Worm (Caenorhabditis elegans): ENCODE results near the gene acc-3.

Gene acc-3

DNA sequence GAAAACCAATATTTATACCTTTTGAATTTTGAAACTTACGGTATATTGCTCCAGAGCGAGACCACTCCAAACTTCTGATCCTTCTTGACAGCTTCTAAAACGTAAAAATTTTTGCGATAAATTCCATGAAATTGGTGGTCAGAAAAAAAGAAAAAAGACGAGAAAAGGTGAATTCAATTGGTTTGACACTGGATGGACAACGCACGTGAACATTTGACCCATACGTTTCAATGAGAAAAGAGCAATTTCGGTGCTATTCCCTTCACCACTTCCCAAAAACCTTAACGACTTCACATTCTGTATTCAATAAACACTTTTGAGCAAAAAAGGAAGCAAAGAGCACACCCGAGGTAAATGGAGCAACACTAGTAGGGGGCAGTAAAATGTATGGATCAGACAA lies at the start of gene acc-3:
Gene acc-3, minus strand, starts transcription at position 101 of the 400 bp plus-strand sequence.
- TF ChIP-seq hmbx-1 (tag; optimal IDR thresholded peaks at IDR 0.05) = no peak
- no peak for TF ChIP-seq flt-1 (GFP tag; IDR thresholded peaks at IDR 0.05)
- TF ChIP-seq ama-1 (optimal IDR thresholded peaks at IDR 0.05) = no peak
- TF ChIP-seq ceh-13 (GFP tag; optimal IDR thresholded peaks at IDR 0.05) = no peak
- TF ChIP-seq aly-1 (tag; optimal IDR thresholded peaks at IDR 0.05) = no peak
- TF ChIP-seq F13C5.2 (tag; optimal IDR thresholded peaks at IDR 0.05) = no peak
- TF ChIP-seq ets-7 (tag; optimal IDR thresholded peaks at IDR 0.05) = no peak
- no peak for TF ChIP-seq tbx-11 (GFP tag; IDR thresholded peaks at IDR 0.05)
- TF ChIP-seq tra-4 (tag; optimal IDR thresholded peaks at IDR 0.05) = no peak
- no peak for TF ChIP-seq sea-1 (GFP tag; conservative IDR thresholded peaks at IDR 0.05)
- no peak for TF ChIP-seq B0310.2 (tag; optimal IDR thresholded peaks at IDR 0.05)
- TF ChIP-seq ceh-36 (tag; optimal IDR thresholded peaks at IDR 0.05) = no peak

DNA sequence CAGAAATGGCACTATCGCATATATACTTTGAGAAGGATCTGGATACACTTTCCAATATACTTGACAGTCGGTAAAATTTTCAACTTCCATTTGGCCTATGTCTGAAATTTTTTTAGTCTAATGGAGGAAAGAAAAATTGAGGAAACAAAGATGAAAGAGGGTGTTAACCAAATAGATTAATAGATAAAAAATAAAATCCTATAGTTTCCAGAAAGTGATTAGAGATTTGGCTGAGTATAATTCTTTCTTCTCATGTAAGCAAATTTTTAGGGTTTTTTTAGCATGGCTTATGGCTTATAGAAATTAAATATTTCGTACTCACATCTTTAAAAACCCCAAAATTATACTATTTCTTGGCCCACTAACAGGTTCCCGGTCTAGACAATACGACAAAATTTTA lies 42.6 kb upstream of the acc-3 start, which contains the start of gene npr-1:
Gene npr-1, minus strand, starts transcription at position 101 of the 400 bp plus-strand sequence.
- TF ChIP-seq F13C5.2 (tag; optimal IDR thresholded peaks at IDR 0.05) = no peak

- TF ChIP-seq tbx-37 (GFP tag; conservative IDR thresholded peaks at IDR 0.05) = no peak
- TF ChIP-seq pes-1 (GFP tag; IDR thresholded peaks at IDR 0.05) = no peak
- TF ChIP-seq ama-1 (optimal IDR thresholded peaks at IDR 0.05) = no peak
- TF ChIP-seq hmbx-1 (tag; optimal IDR thresholded peaks at IDR 0.05) = no peak
- TF ChIP-seq ets-7 (tag; optimal IDR thresholded peaks at IDR 0.05) = no peak
- TF ChIP-seq tbx-11 (GFP tag; IDR thresholded peaks at IDR 0.05) = no peak
- no peak for TF ChIP-seq F13C5.2 (tag; optimal IDR thresholded peaks at IDR 0.05)
- no peak for TF ChIP-seq ceh-36 (tag; optimal IDR thresholded peaks at IDR 0.05)
- TF ChIP-seq ceh-13 (GFP tag; optimal IDR thresholded peaks at IDR 0.05) = no peak
- no peak for TF ChIP-seq hnd-1 (tag; optimal IDR thresholded peaks at IDR 0.05)
- TF ChIP-seq flt-1 (GFP tag; IDR thresholded peaks at IDR 0.05) = no peak
- TF ChIP-seq B0310.2 (tag; optimal IDR thresholded peaks at IDR 0.05) = no peak
- no peak for TF ChIP-seq scrt-1 (GFP tag; IDR thresholded peaks at IDR 0.05)
- TF ChIP-seq sea-1 (GFP tag; conservative IDR thresholded peaks at IDR 0.05) = no peak
These were observed 34.3 kb upstream of the acc-3 start, which contains the start of gene mls-2 for ce11 chrX:4761540-4761939. mls-2 (minus strand) TSS chrX:4761640.

- TF ChIP-seq hmg-4 (GFP tag; optimal IDR thresholded peaks at IDR 0.05) (no peak), B0310.2 (tag; optimal IDR thresholded peaks at IDR 0.05) (no peak), tbx-11 (GFP tag; IDR thresholded peaks at IDR 0.05) (no peak), hnd-1 (tag; optimal IDR thresholded peaks at IDR 0.05) (no peak), hmbx-1 (tag; optimal IDR thresholded peaks at IDR 0.05) (no peak), tra-4 (tag; optimal IDR thresholded peaks at IDR 0.05) (no peak), scrt-1 (GFP tag; IDR thresholded peaks at IDR 0.05) (no peak), tbx-37 (GFP tag; conservative IDR thresholded peaks at IDR 0.05) (no peak), ceh-36 (tag; optimal IDR thresholded peaks at IDR 0.05) (no peak), ceh-13 (GFP tag; optimal IDR thresholded peaks at IDR 0.05) (no peak), sea-1 (GFP tag; conservative IDR thresholded peaks at IDR 0.05) (no peak), flt-1 (GFP tag; IDR thresholded peaks at IDR 0.05) (no peak), pes-1 (GFP tag; IDR thresholded peaks at IDR 0.05) (no peak), aly-1 (tag; optimal IDR thresholded peaks at IDR 0.05) (no peak)
These were observed 32.4 kb upstream of the acc-3 start for ce11 chrX:4759718-4760117.

DNA sequence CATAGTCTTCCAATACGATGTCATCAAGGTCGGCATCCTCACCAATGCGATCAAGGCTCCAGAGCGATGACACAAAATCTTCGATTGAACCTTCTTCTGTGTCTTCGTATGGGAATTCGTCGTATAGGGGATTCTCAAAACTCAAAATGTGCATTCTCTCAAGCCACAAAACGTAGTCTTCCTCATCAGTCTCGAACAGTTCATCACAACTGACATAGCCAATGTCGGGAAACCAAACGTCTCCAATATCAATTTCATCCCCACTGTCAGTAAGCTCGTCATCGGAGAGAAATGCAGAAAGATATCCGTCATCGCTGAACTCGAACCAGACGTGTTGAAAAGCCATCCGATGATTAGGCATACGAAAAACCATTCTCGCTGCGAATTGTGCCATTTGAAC lies 27.4 kb upstream of the acc-3 start, which contains the start of gene C39E6.2:
Gene C39E6.2, minus strand, starts transcription at position 394 of the 400 bp plus-strand sequence.
- TF ChIP-seq pes-1 (GFP tag; IDR thresholded peaks at IDR 0.05) (no peak), ceh-13 (GFP tag; optimal IDR thresholded peaks at IDR 0.05) (no peak), flt-1 (GFP tag; IDR thresholded peaks at IDR 0.05) (no peak), tbx-11 (GFP tag; IDR thresholded peaks at IDR 0.05) (no peak), scrt-1 (GFP tag; IDR thresholded peaks at IDR 0.05) (no peak), tra-4 (tag; optimal IDR thresholded peaks at IDR 0.05) (no peak), aly-1 (tag; optimal IDR thresholded peaks at IDR 0.05) (no peak), F13C5.2 (tag; optimal IDR thresholded peaks at IDR 0.05) (no peak), hmg-4 (GFP tag; optimal IDR thresholded peaks at IDR 0.05) (no peak), hnd-1 (tag; optimal IDR thresholded peaks at IDR 0.05) (no peak), ets-7 (tag; optimal IDR thresholded peaks at IDR 0.05) (no peak), ama-1 (optimal IDR thresholded peaks at IDR 0.05) (no peak), hmbx-1 (tag; optimal IDR thresholded peaks at IDR 0.05) (no peak), sea-1 (GFP tag; conservative IDR thresholded peaks at IDR 0.05) (no peak), B0310.2 (tag; optimal IDR thresholded peaks at IDR 0.05) (no peak), tbx-37 (GFP tag; conservative IDR thresholded peaks at IDR 0.05) (no peak)

DNA sequence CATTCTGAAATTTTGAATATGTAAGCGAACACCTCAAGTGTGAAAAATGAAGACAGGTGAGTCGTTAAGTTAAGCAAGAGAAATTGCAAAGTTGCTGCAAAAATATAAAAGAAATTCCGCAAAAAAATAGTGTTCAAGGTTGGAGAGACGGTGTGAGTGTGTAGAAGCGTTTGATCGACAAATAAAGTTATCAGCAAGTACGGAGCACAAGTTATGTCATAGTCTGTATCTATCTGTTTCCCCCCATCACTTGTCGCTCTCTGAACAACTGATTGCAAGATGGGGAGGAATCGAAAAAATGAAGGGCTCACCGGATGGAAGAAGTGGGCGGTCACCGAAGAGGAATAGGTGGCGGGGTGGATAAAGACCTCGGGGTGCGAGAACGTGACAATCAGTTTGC lies 21.8 kb upstream of the acc-3 start, which contains the start of gene lon-2:
Gene lon-2, minus strand, starts transcription at position 4 of the 400 bp plus-strand sequence.
- no peak for TF ChIP-seq hmg-4 (GFP tag; optimal IDR thresholded peaks at IDR 0.05)
- no peak for TF ChIP-seq ama-1 (optimal IDR thresholded peaks at IDR 0.05)
- peak; percentile 19 for TF ChIP-seq aly-1 (tag; optimal IDR thresholded peaks at IDR 0.05)
- no peak for TF ChIP-seq hmbx-1 (tag; optimal IDR thresholded peaks at IDR 0.05)
- no peak for TF ChIP-seq B0310.2 (tag; optimal IDR thresholded peaks at IDR 0.05)
- TF ChIP-seq sea-1 (GFP tag; conservative IDR thresholded peaks at IDR 0.05) = no peak
- TF ChIP-seq ceh-36 (tag; optimal IDR thresholded peaks at IDR 0.05) = no peak
- TF ChIP-seq F13C5.2 (tag; optimal IDR thresholded peaks at IDR 0.05) = no peak

DNA sequence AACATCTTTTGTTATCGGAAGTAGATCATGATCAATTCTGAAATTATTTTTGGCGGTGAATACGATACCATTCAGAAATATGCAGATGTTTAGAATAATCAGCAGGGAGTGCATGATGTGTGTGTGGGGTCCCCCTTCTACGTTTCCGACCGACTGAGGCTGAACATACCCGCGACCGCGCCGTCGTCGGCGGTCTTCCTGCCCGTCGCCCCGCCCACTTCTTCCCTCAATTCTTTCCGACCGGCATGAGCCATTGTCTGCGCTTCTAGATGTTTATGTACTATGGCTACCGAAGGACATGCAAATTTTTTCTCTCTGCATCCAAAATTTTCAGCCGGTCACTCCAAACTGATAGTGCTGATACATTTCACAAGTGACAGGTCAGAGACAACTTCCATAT lies 16.7 kb upstream of the acc-3 start:
- TF ChIP-seq sea-1 (GFP tag; conservative IDR thresholded peaks at IDR 0.05) = no peak
- TF ChIP-seq aly-1 (tag; optimal IDR thresholded peaks at IDR 0.05) = peak; percentile 28
- no peak for TF ChIP-seq pes-1 (GFP tag; IDR thresholded peaks at IDR 0.05)

- no peak for TF ChIP-seq pes-1 (GFP tag; IDR thresholded peaks at IDR 0.05)
- TF ChIP-seq flt-1 (GFP tag; IDR thresholded peaks at IDR 0.05) = no peak
- no peak for TF ChIP-seq ets-7 (tag; optimal IDR thresholded peaks at IDR 0.05)
- no peak for TF ChIP-seq aly-1 (tag; optimal IDR thresholded peaks at IDR 0.05)
- no peak for TF ChIP-seq ceh-36 (tag; optimal IDR thresholded peaks at IDR 0.05)
- TF ChIP-seq ama-1 (optimal IDR thresholded peaks at IDR 0.05) = no peak
- no peak for TF ChIP-seq B0310.2 (tag; optimal IDR thresholded peaks at IDR 0.05)
- no peak for TF ChIP-seq tbx-37 (GFP tag; conservative IDR thresholded peaks at IDR 0.05)
- TF ChIP-seq hnd-1 (tag; optimal IDR thresholded peaks at IDR 0.05) = no peak
- TF ChIP-seq F13C5.2 (tag; optimal IDR thresholded peaks at IDR 0.05) = no peak
- no peak for TF ChIP-seq sea-1 (GFP tag; conservative IDR thresholded peaks at IDR 0.05)
- no peak for TF ChIP-seq ceh-13 (GFP tag; optimal IDR thresholded peaks at IDR 0.05)
- TF ChIP-seq tra-4 (tag; optimal IDR thresholded peaks at IDR 0.05) = no peak
- no peak for TF ChIP-seq tbx-11 (GFP tag; IDR thresholded peaks at IDR 0.05)
- no peak for TF ChIP-seq hmbx-1 (tag; optimal IDR thresholded peaks at IDR 0.05)
- TF ChIP-seq hmg-4 (GFP tag; optimal IDR thresholded peaks at IDR 0.05) = no peak
- TF ChIP-seq scrt-1 (GFP tag; IDR thresholded peaks at IDR 0.05) = no peak
These were observed 15.0 kb upstream of the acc-3 start for ce11 chrX:4742285-4742684.

Data from whole organism, early embryonic.